Fruit fly (Drosophila melanogaster) whole organism, embryonic: ENCODE data around the gene Rbp1-like.
A peak's percentile ranks its signal among the peaks of the same experiment; 100 is the strongest.

Source experiments
- Adf1 ChIP-seq: fragments of 200-800 bp; sonication (Bioruptor generic); IDR thresholded peaks from 2 replicates; pipeline ENCODE4 v1.3.6; 2022; ENCODE audit warnings: missing biosample characterization, missing genetic modification characterization
- Bgb ChIP-seq: fragments of 200-800 bp; sonication (Bioruptor generic); IDR thresholded peaks from 2 replicates; pipeline ENCODE4 v1.3.6; 2022; ENCODE audit warnings: missing biosample characterization, missing genetic modification characterization; ENCODE audit not compliant: partially characterized antibody
- CG10147 ChIP-seq: fragments of 200-800 bp; sonication (Bioruptor generic); optimal IDR thresholded peaks from 2 replicates; lab custom pipeline; 2019; ENCODE audit warnings: missing biosample characterization, mild to moderate bottlenecking, missing genetic modification characterization, moderate library complexity
- CG10267 ChIP-seq: fragments of 200-800 bp; sonication (Bioruptor generic); optimal IDR thresholded peaks from 2 replicates; lab custom pipeline; 2018; ENCODE audit warnings: missing biosample characterization, mild to moderate bottlenecking, missing genetic modification characterization, moderate library complexity
- CG11085 ChIP-seq: fragments of 200-800 bp; sonication (Bioruptor generic); IDR thresholded peaks from 2 replicates; pipeline ENCODE4 v1.3.6; 2022; ENCODE audit warnings: missing biosample characterization, missing genetic modification characterization
- CG11723 ChIP-seq: fragments of 200-800 bp; sonication (Bioruptor generic); optimal IDR thresholded peaks from 2 replicates; lab custom pipeline; 2017; ENCODE audit warnings: missing biosample characterization, mild to moderate bottlenecking, missing genetic modification characterization
- CG12659 ChIP-seq: fragments of 200-800 bp; sonication (Bioruptor generic); optimal IDR thresholded peaks from 3 replicates; lab custom pipeline; 2017; ENCODE audit warnings: mild to moderate bottlenecking, missing biosample characterization, missing genetic modification reagents, missing genetic modification characterization
- CG13624 ChIP-seq: fragments of 200-800 bp; sonication (Bioruptor generic); optimal IDR thresholded peaks from 2 replicates; lab custom pipeline; 2016; ENCODE audit warnings: missing biosample characterization, missing genetic modification characterization
- CG14667 ChIP-seq: fragments of 200-800 bp; sonication (Bioruptor generic); IDR thresholded peaks from 2 replicates; pipeline ENCODE4 v1.3.6; 2022; ENCODE audit warnings: missing biosample characterization, missing genetic modification characterization
- CG16815 ChIP-seq: fragments of 200-800 bp; sonication (Bioruptor generic); optimal IDR thresholded peaks from 3 replicates; lab custom pipeline; 2017; ENCODE audit warnings: missing biosample characterization, mild to moderate bottlenecking, missing genetic modification characterization
- CG16863 ChIP-seq: fragments of 200-800 bp; sonication (Bioruptor generic); optimal IDR thresholded peaks from 3 replicates; lab custom pipeline; 2016; ENCODE audit warnings: missing biosample characterization, missing genetic modification characterization
- CG17186 ChIP-seq: fragments of 200-800 bp; sonication (Bioruptor generic); optimal IDR thresholded peaks from 3 replicates; lab custom pipeline; 2017; ENCODE audit warnings: missing biosample characterization, missing genetic modification reagents, missing genetic modification characterization
- CG2202 ChIP-seq: fragments of 200-800 bp; sonication (Bioruptor generic); optimal IDR thresholded peaks from 2 replicates; lab custom pipeline; 2018; ENCODE audit warnings: missing biosample characterization, mild to moderate bottlenecking, missing genetic modification characterization
- CG3065 ChIP-seq: fragments of 200-800 bp; sonication (Bioruptor generic); optimal IDR thresholded peaks from 2 replicates; lab custom pipeline; 2016; ENCODE audit warnings: missing biosample characterization, missing genetic modification characterization
- CG32772 ChIP-seq: fragments of 200-800 bp; sonication (Bioruptor generic); IDR thresholded peaks from 2 replicates; pipeline ENCODE4 v1.3.6; 2022; ENCODE audit warnings: missing biosample characterization, missing genetic modification characterization
- CG33213 ChIP-seq: fragments of 200-800 bp; sonication (Bioruptor generic); optimal IDR thresholded peaks from 3 replicates; lab custom pipeline; 2016; ENCODE audit warnings: missing biosample characterization, missing genetic modification characterization
- CG3407 ChIP-seq: fragments of 200-800 bp; sonication (Bioruptor generic); optimal IDR thresholded peaks from 2 replicates; lab custom pipeline; 2018; ENCODE audit warnings: missing biosample characterization, mild to moderate bottlenecking, missing genetic modification characterization
- CG4424 ChIP-seq: fragments of 200-800 bp; sonication (Bioruptor generic); optimal IDR thresholded peaks from 3 replicates; lab custom pipeline; 2016; ENCODE audit warnings: missing biosample characterization, missing genetic modification characterization
- CG4820 ChIP-seq: fragments of 200-800 bp; sonication (Bioruptor generic); optimal IDR thresholded peaks from 3 replicates; lab custom pipeline; 2016; ENCODE audit warnings: missing biosample characterization, missing genetic modification characterization
- CG7556 ChIP-seq: fragments of 200-800 bp; sonication (Bioruptor generic); optimal IDR thresholded peaks from 2 replicates; lab custom pipeline; 2017; ENCODE audit warnings: missing biosample characterization, mild to moderate bottlenecking, missing genetic modification characterization
- CG7745 ChIP-seq: fragments of 200-800 bp; sonication (Bioruptor generic); optimal IDR thresholded peaks from 2 replicates; lab custom pipeline; 2018; ENCODE audit warnings: missing biosample characterization, mild to moderate bottlenecking, missing genetic modification characterization, moderate library complexity
- CG8388 ChIP-seq: fragments of 200-800 bp; sonication (Bioruptor generic); optimal IDR thresholded peaks from 2 replicates; lab custom pipeline; 2019; ENCODE audit warnings: missing biosample characterization, mild to moderate bottlenecking, missing genetic modification characterization, moderate library complexity
- CkIIα-i1 ChIP-seq: fragments of 200-800 bp; sonication (Bioruptor generic); IDR thresholded peaks from 2 replicates; pipeline ENCODE4 v1.3.6; 2022; ENCODE audit warnings: missing biosample characterization, missing genetic modification characterization
- Dip2 ChIP-seq: fragments of 200-800 bp; sonication (Bioruptor generic); IDR thresholded peaks from 2 replicates; pipeline ENCODE4 v1.3.6; 2022; ENCODE audit warnings: missing biosample characterization, missing genetic modification characterization
- Doc3 ChIP-seq: fragments of 200-800 bp; sonication (Bioruptor generic); IDR thresholded peaks from 3 replicates; pipeline ENCODE4 v1.3.6; 2022; ENCODE audit warnings: missing biosample characterization, missing genetic modification characterization; ENCODE audit not compliant: partially characterized antibody
- HmgZ ChIP-seq: fragments of 200-800 bp; sonication (Bioruptor generic); optimal IDR thresholded peaks from 2 replicates; lab custom pipeline; 2018; ENCODE audit warnings: missing biosample characterization, mild to moderate bottlenecking, missing genetic modification characterization
- Mrtf ChIP-seq: fragments of 200-800 bp; sonication (Bioruptor generic); IDR thresholded peaks from 3 replicates; pipeline ENCODE4 v1.3.6; 2022; ENCODE audit warnings: missing biosample characterization, missing genetic modification characterization
- Nf-YC ChIP-seq: fragments of 200-800 bp; optimal IDR thresholded peaks from 3 replicates; lab custom pipeline; 2019; ENCODE audit warnings: missing biosample characterization, mild to moderate bottlenecking, missing genetic modification characterization, moderate library complexity
- Scr ChIP-seq: fragments of 200-800 bp; sonication (Bioruptor generic); IDR thresholded peaks from 2 replicates; pipeline ENCODE4 v1.3.6; 2022; ENCODE audit warnings: missing biosample characterization, missing genetic modification characterization; ENCODE audit not compliant: partially characterized antibody
- Spps ChIP-seq: fragments of 200-800 bp; sonication (Bioruptor generic); optimal IDR thresholded peaks from 2 replicates; lab custom pipeline; 2018; ENCODE audit warnings: missing biosample characterization, mild to moderate bottlenecking, missing genetic modification characterization
- ab ChIP-seq: fragments of 200-800 bp; sonication (Bioruptor generic); optimal IDR thresholded peaks from 2 replicates; lab custom pipeline; 2016; ENCODE audit warnings: missing biosample characterization, missing genetic modification characterization
- ac ChIP-seq: fragments of 200-800 bp; sonication (Bioruptor generic); optimal IDR thresholded peaks from 3 replicates; lab custom pipeline; 2017; ENCODE audit warnings: missing biosample characterization, mild to moderate bottlenecking, missing genetic modification characterization
- ap ChIP-seq: fragments of 200-800 bp; sonication (Bioruptor generic); IDR thresholded peaks from 2 replicates; pipeline ENCODE4 v1.3.6; 2022; ENCODE audit warnings: missing biosample characterization, missing genetic modification characterization
- bigmax ChIP-seq: fragments of 200-800 bp; sonication (Bioruptor generic); optimal IDR thresholded peaks from 2 replicates; lab custom pipeline; 2018; ENCODE audit warnings: missing biosample characterization, mild to moderate bottlenecking, missing genetic modification characterization
- caup ChIP-seq: fragments of 200-800 bp; sonication (Bioruptor generic); optimal IDR thresholded peaks from 3 replicates; lab custom pipeline; 2017; ENCODE audit warnings: missing biosample characterization, mild to moderate bottlenecking, missing genetic modification characterization, moderate library complexity; ENCODE audit not compliant: severe bottlenecking
- fu2 ChIP-seq: fragments of 200-800 bp; sonication (Bioruptor generic); optimal IDR thresholded peaks from 2 replicates; lab custom pipeline; 2016; ENCODE audit warnings: missing biosample characterization, missing genetic modification characterization
- gsb ChIP-seq: fragments of 200-800 bp; sonication (Bioruptor generic); IDR thresholded peaks from 2 replicates; pipeline ENCODE4 v1.3.6; 2022; ENCODE audit warnings: missing biosample characterization, missing genetic modification characterization
- hbn ChIP-seq: fragments of 200-800 bp; sonication (Bioruptor generic); IDR thresholded peaks from 2 replicates; pipeline ENCODE4 v1.3.6; 2022; ENCODE audit warnings: missing biosample characterization, missing genetic modification characterization; ENCODE audit not compliant: partially characterized antibody
- her ChIP-seq: fragments of 200-800 bp; sonication (Bioruptor generic); optimal IDR thresholded peaks from 2 replicates; lab custom pipeline; 2016; ENCODE audit warnings: missing biosample characterization, missing genetic modification characterization
- ind ChIP-seq: fragments of 200-800 bp; sonication (Bioruptor generic); optimal IDR thresholded peaks from 3 replicates; lab custom pipeline; 2016; ENCODE audit warnings: missing biosample characterization, missing genetic modification characterization
- kah ChIP-seq: fragments of 200-800 bp; sonication (Bioruptor generic); optimal IDR thresholded peaks from 2 replicates; lab custom pipeline; 2018; ENCODE audit warnings: missing biosample characterization, mild to moderate bottlenecking, missing genetic modification characterization
- lov ChIP-seq, 2 experiments: fragments of 200-800 bp in 1 of 2; fragments of >200 bp in 1 of 2; sonication (Bioruptor generic) in 1 of 2; IDR thresholded peaks in 1 of 2; optimal IDR thresholded peaks in 1 of 2; 2 replicates in 1 of 2; 3 replicates in 1 of 2; pipeline versions ENCODE4 v1.3.6 to Lab custom; 2017 to 2022; ENCODE audit warnings: missing biosample characterization in 1 of 2, missing genetic modification characterization in 1 of 2
- mam ChIP-seq: fragments of 200-800 bp; sonication (Bioruptor generic); optimal IDR thresholded peaks from 3 replicates; lab custom pipeline; 2016; ENCODE audit warnings: missing biosample characterization, missing genetic modification characterization
- pros ChIP-seq: fragments of 200-800 bp; sonication (Bioruptor generic); optimal IDR thresholded peaks from 3 replicates; lab custom pipeline; 2019; ENCODE audit warnings: missing biosample characterization, mild to moderate bottlenecking, missing genetic modification characterization, moderate library complexity
- pzg ChIP-seq: fragments of 200-800 bp; sonication (Bioruptor generic); optimal IDR thresholded peaks from 3 replicates; lab custom pipeline; 2018; ENCODE audit warnings: missing biosample characterization, mild to moderate bottlenecking, missing genetic modification characterization, moderate library complexity
- shn ChIP-seq: fragments of 200-800 bp; sonication (Bioruptor generic); optimal IDR thresholded peaks from 3 replicates; lab custom pipeline; 2016; ENCODE audit warnings: missing biosample characterization, missing genetic modification characterization
- toy ChIP-seq: fragments of 200-800 bp; sonication (Bioruptor generic); IDR thresholded peaks from 2 replicates; pipeline ENCODE4 v1.3.6; 2022; ENCODE audit warnings: missing biosample characterization, missing genetic modification characterization
- trem ChIP-seq: fragments of 200-800 bp; optimal IDR thresholded peaks from 3 replicates; lab custom pipeline; 2019; ENCODE audit warnings: missing biosample characterization, mild to moderate bottlenecking, missing genetic modification characterization, moderate library complexity
- trh ChIP-seq: fragments of 200-800 bp; sonication (Bioruptor generic); optimal IDR thresholded peaks from 2 replicates; lab custom pipeline; 2016; ENCODE audit warnings: missing biosample characterization, missing genetic modification characterization
- ttk ChIP-seq: fragments of 200-800 bp; sonication (Bioruptor generic); IDR thresholded peaks from 2 replicates; pipeline ENCODE4 v2.1.2; 2022; ENCODE audit warnings: missing biosample characterization, missing genetic modification characterization
- zen ChIP-seq: fragments of 200-800 bp; sonication (Bioruptor generic); optimal IDR thresholded peaks from 3 replicates; lab custom pipeline; 2018; ENCODE audit warnings: missing biosample characterization, mild to moderate bottlenecking, missing genetic modification characterization, moderate library complexity

Rbp1-like gene

DNA sequence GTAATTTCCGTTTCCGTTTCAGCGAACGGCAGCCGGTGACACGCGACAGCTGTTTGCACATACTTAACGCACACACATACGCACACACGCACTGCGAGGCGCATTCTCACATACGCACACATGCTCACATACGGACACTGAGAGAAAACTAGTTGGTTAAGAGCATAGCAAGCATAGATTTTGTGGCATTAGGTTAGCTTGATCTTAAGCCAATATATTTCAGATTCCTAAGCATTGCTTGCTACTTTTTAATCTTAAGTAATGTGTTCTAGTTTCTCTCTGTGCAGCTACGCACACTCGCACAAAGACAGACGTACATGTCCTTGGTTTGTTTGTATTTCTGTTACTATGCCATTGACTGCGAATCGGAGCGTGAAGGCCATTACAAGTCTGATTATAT is 49.4 kb upstream of the Rbp1-like start (continued):
- no peak for TF ChIP-seq her
- TF ChIP-seq pros: no peak
- no peak for TF ChIP-seq Scr
- TF ChIP-seq shn (GFP tag; lab: Kevin White, UChicago): no peak
- TF ChIP-seq ab: no peak
- no peak for TF ChIP-seq CG2202 (tag; lab: Kevin White, UChicago)
- TF ChIP-seq CG10267 (tag; lab: Kevin White, UChicago): no peak
- no peak for TF ChIP-seq Doc3
- peak; percentile 21 for TF ChIP-seq CG7556 (GFP tag; lab: Kevin White, UChicago)
- TF ChIP-seq CG8388: no peak
- no peak for TF ChIP-seq hbn (GFP tag; lab: Robert Waterston, UW)
- TF ChIP-seq CG4424 (GFP tag; lab: Kevin White, UChicago): no peak
- TF ChIP-seq zen (tag; lab: Kevin White, UChicago): no peak
- TF ChIP-seq CG16863 (GFP tag; lab: Kevin White, UChicago): no peak
- no peak for TF ChIP-seq CG10147 (GFP tag; lab: Kevin White, UChicago)
- no peak for TF ChIP-seq CG32772 (GFP tag; lab: Robert Waterston, UW)
- no peak for TF ChIP-seq ttk (GFP tag; lab: Robert Waterston, UW)
- no peak for TF ChIP-seq CG12659 (GFP tag; lab: Kevin White, UChicago)
- no peak for TF ChIP-seq CG17186 (GFP tag; lab: Kevin White, UChicago)
- TF ChIP-seq Adf1: no peak
- no peak for TF ChIP-seq CG33213
- TF ChIP-seq kah (GFP tag; lab: Kevin White, UChicago): no peak
- TF ChIP-seq CG3065 (GFP tag; lab: Kevin White, UChicago): no peak
- TF ChIP-seq ind (GFP tag; lab: Kevin White, UChicago): peak; percentile 22
- no peak for TF ChIP-seq toy (GFP tag; lab: Robert Waterston, UW)
- TF ChIP-seq CG14667 (GFP tag; lab: Robert Waterston, UW): no peak
- no peak for TF ChIP-seq CG13624
- TF ChIP-seq ac (GFP tag; lab: Kevin White, UChicago): no peak
- TF ChIP-seq CG4820 (GFP tag; lab: Kevin White, UChicago): no peak
- no peak for TF ChIP-seq bigmax (GFP tag; lab: Kevin White, UChicago)
- TF ChIP-seq gsb (GFP tag; lab: Robert Waterston, UW): no peak
- 0 out of 3 replicates have a peak, but pooled peaks have one; percentile 24 for TF ChIP-seq Mrtf
- no peak for TF ChIP-seq trh
- no peak for TF ChIP-seq HmgZ (tag; lab: Kevin White, UChicago)
- peak; percentile 1 for TF ChIP-seq caup (GFP tag; lab: Kevin White, UChicago)
- TF ChIP-seq lov (optimal IDR thresholded peaks at IDR 0.05; lab: Kevin White, UChicago): no peak
- no peak for TF ChIP-seq lov (GFP tag; IDR thresholded peaks at IDR 0.05; lab: Robert Waterston, UW)
- TF ChIP-seq mam (GFP tag; lab: Kevin White, UChicago): peak; percentile 3
- TF ChIP-seq Dip2 (GFP tag; lab: Robert Waterston, UW): no peak
- no peak for TF ChIP-seq trem
- no peak for TF ChIP-seq CG11085
- no peak for TF ChIP-seq CG16815 (GFP tag; lab: Kevin White, UChicago)
- TF ChIP-seq CG11723 (GFP tag; lab: Kevin White, UChicago): no peak
- no peak for TF ChIP-seq CG3407 (GFP tag; lab: Kevin White, UChicago)
- no peak for TF ChIP-seq fu2 (GFP tag; lab: Kevin White, UChicago)
- TF ChIP-seq CG7745 (tag; lab: Kevin White, UChicago): no peak
- no peak for TF ChIP-seq Bgb
- no peak for TF ChIP-seq pzg (GFP tag; lab: Kevin White, UChicago)
- TF ChIP-seq Spps (tag; lab: Kevin White, UChicago): no peak
- TF ChIP-seq ap: no peak
- TF ChIP-seq Nf-YC (tag; lab: Kevin White, UChicago): no peak
- TF ChIP-seq CkIIα-i1: no peak
